Worm (Caenorhabditis elegans): ENCODE results near the gene F14F9.5.

ce11 chrV:5164682-5165081 is 37.8 kb downstream of the F14F9.5 start, which contains the start of gene abu-7:
- TF ChIP-seq ama-1 (optimal IDR thresholded peaks at IDR 0.05) (no peak), nhr-23 (tag; optimal IDR thresholded peaks at IDR 0.05) (no peak), nhr-6 (tag; optimal IDR thresholded peaks at IDR 0.05) (no peak), nhr-25 (tag; optimal IDR thresholded peaks at IDR 0.05) (no peak), nhr-237 (tag; optimal IDR thresholded peaks at IDR 0.05) (no peak), ceh-82 (tag; optimal IDR thresholded peaks at IDR 0.05) (no peak), ztf-4 (tag; optimal IDR thresholded peaks at IDR 0.05) (no peak), dmd-4 (tag; optimal IDR thresholded peaks at IDR 0.05) (no peak)
